Worm (Caenorhabditis elegans) whole organism, mixed stage, embryonic: ENCODE measurements around the gene nid-1.

Source experiments
- M03D4.4 ChIP-seq: sonication (generic microtip); optimal IDR thresholded peaks from 2 replicates; lab custom pipeline; 2017; ENCODE audit warnings: mild to moderate bottlenecking, missing genetic modification characterization, missing compliant biosample characterization
- blmp-1 ChIP-seq: fragments of 150-350 bp; optimal IDR thresholded peaks from 2 replicates; lab custom pipeline; 2014; ENCODE audit warnings: missing biosample characterization, missing genetic modification characterization
- ceh-39 ChIP-seq: fragments of 150-350 bp; optimal IDR thresholded peaks from 2 replicates; lab custom pipeline; 2014; ENCODE audit warnings: missing biosample characterization, missing genetic modification characterization
- ceh-43 ChIP-seq: fragments of 200-800 bp; sonication (Bioruptor generic); optimal IDR thresholded peaks from 2 replicates; lab custom pipeline; 2018; ENCODE audit warnings: mild to moderate bottlenecking, missing genetic modification characterization, moderate library complexity, missing compliant biosample characterization
- ceh-83 ChIP-seq: fragments of 200-800 bp; sonication (Bioruptor generic); optimal IDR thresholded peaks from 2 replicates; lab custom pipeline; 2018; ENCODE audit warnings: mild to moderate bottlenecking, missing genetic modification characterization, missing compliant biosample characterization
- ces-1 ChIP-seq: fragments of 150-350 bp; optimal IDR thresholded peaks from 2 replicates; lab custom pipeline; 2014; ENCODE audit warnings: missing biosample characterization, missing genetic modification reagents, missing genetic modification characterization
- cnd-1 ChIP-seq: fragments of 200-800 bp; sonication (Bioruptor generic); optimal IDR thresholded peaks from 2 replicates; lab custom pipeline; 2018; ENCODE audit warnings: mild to moderate bottlenecking, missing genetic modification characterization, missing compliant biosample characterization
- drap-1 ChIP-seq: fragments of 200-800 bp; sonication (Bioruptor generic); optimal IDR thresholded peaks from 3 replicates; lab custom pipeline; 2018; ENCODE audit warnings: mild to moderate bottlenecking, missing genetic modification characterization, missing compliant biosample characterization
- flh-1 ChIP-seq: fragments of 200-800 bp; sonication (Bioruptor generic); optimal IDR thresholded peaks from 2 replicates; lab custom pipeline; 2018; ENCODE audit warnings: mild to moderate bottlenecking, missing genetic modification characterization, moderate library complexity, missing compliant biosample characterization
- ham-2 ChIP-seq: fragments of 200-800 bp; sonication (Bioruptor generic); optimal IDR thresholded peaks from 2 replicates; lab custom pipeline; 2018; ENCODE audit warnings: mild to moderate bottlenecking, missing genetic modification characterization, missing compliant biosample characterization
- lin-13 ChIP-seq: fragments of 150-350 bp; optimal IDR thresholded peaks from 2 replicates; lab custom pipeline; 2014; ENCODE audit warnings: missing biosample characterization, missing genetic modification characterization
- lsy-2 ChIP-seq: fragments of 150-350 bp; optimal IDR thresholded peaks from 2 replicates; lab custom pipeline; 2014; ENCODE audit warnings: missing biosample characterization, missing genetic modification characterization
- mab-5 ChIP-seq: fragments of 150-350 bp; optimal IDR thresholded peaks from 2 replicates; lab custom pipeline; 2014; ENCODE audit warnings: missing biosample characterization, missing genetic modification characterization
- mep-1 ChIP-seq: fragments of 150-350 bp; optimal IDR thresholded peaks from 2 replicates; lab custom pipeline; 2017; ENCODE audit warnings: missing biosample characterization, missing genetic modification reagents, missing genetic modification characterization, inconsistent platforms
- mls-2 ChIP-seq: sonication (generic microtip); optimal IDR thresholded peaks from 2 replicates; lab custom pipeline; 2016; ENCODE audit warnings: mild to moderate bottlenecking, missing genetic modification characterization, moderate library complexity, missing compliant biosample characterization
- nhr-12 ChIP-seq: fragments of 150-350 bp; optimal IDR thresholded peaks from 2 replicates; lab custom pipeline; 2014; ENCODE audit warnings: missing biosample characterization, missing genetic modification characterization
- nhr-2 ChIP-seq: fragments of 150-350 bp; optimal IDR thresholded peaks from 2 replicates; lab custom pipeline; 2014; ENCODE audit warnings: missing biosample characterization, missing genetic modification characterization
- nhr-237 ChIP-seq: fragments of 150-350 bp; optimal IDR thresholded peaks from 2 replicates; lab custom pipeline; 2014; ENCODE audit warnings: missing biosample characterization, missing genetic modification characterization
- nhr-28 ChIP-seq: fragments of 150-350 bp; optimal IDR thresholded peaks from 2 replicates; lab custom pipeline; 2014; ENCODE audit warnings: missing biosample characterization, missing genetic modification characterization
- sem-2 ChIP-seq: fragments of 200-800 bp; sonication (Bioruptor generic); optimal IDR thresholded peaks from 2 replicates; lab custom pipeline; 2018; ENCODE audit warnings: mild to moderate bottlenecking, missing genetic modification characterization, missing compliant biosample characterization
- snpc-4 ChIP-seq: fragments of 150-350 bp; optimal IDR thresholded peaks from 2 replicates; lab custom pipeline; 2014; ENCODE audit warnings: missing biosample characterization, missing genetic modification characterization
- sptf-1 ChIP-seq: sonication (generic microtip); optimal IDR thresholded peaks from 2 replicates; lab custom pipeline; 2017; ENCODE audit warnings: mild to moderate bottlenecking, missing genetic modification characterization, moderate library complexity, missing compliant biosample characterization
- tbx-8 ChIP-seq: fragments of 200-800 bp; sonication (Bioruptor generic); optimal IDR thresholded peaks from 2 replicates; lab custom pipeline; 2018; ENCODE audit warnings: mild to moderate bottlenecking, missing genetic modification characterization, moderate library complexity, missing compliant biosample characterization
- unc-120 ChIP-seq: sonication (generic microtip); optimal IDR thresholded peaks from 2 replicates; lab custom pipeline; 2017; ENCODE audit warnings: missing genetic modification characterization, missing compliant biosample characterization; ENCODE audit not compliant: poor library complexity, severe bottlenecking
- unc-62 ChIP-seq: fragments of 150-350 bp; optimal IDR thresholded peaks from 2 replicates; lab custom pipeline; 2014; ENCODE audit warnings: missing biosample characterization, missing genetic modification reagents, missing genetic modification characterization
- zip-8 ChIP-seq: fragments of 150-350 bp; optimal IDR thresholded peaks from 2 replicates; lab custom pipeline; 2014; ENCODE audit warnings: missing biosample characterization, missing genetic modification characterization
- ztf-11 ChIP-seq: fragments of 150-350 bp; optimal IDR thresholded peaks from 2 replicates; lab custom pipeline; 2014; ENCODE audit warnings: missing biosample characterization, missing genetic modification characterization

nid-1 gene

DNA sequence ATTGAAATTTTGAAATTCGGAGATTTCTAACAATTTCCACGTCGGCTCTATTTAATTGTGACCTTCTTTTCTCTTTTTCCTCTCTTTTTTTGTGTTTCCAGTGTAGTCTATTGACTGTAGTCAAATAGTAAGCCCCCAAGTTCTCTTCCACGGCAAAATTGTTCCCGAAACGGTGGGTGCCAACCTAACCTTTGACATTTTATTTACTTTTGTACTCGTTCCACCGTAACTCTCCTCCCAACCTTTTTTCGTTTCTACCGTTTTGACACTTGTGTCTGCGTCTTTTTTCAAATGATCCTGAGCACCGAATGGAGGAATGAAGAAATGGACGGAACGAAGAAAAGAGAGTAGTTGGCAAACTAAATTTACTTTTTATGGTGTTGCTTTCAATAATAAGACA, 39.2 kb upstream of the nid-1 start:
- TF ChIP-seq mls-2 (tag; lab: Kevin White, UChicago) (no peak), ceh-39 (tag; lab: Kevin White, UChicago) (no peak)

DNA sequence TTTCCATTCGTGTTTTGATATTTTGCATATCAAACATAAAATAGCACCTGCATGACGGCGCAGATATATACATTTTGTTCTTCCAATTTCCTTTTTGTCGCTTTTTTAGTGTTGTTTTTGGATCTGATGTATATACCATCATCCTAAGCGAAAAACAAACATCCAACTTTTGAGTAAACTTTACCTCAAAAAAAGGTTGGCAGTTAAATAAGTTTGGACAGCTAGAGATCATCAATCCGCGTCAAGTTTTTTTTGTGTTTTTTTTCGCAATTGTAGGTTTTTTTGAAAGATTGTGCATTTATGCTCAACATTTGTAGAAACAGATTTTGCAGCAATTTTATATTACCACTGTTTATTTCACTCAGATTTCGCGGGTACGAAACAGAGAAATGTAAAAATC, 38.2 kb upstream of the nid-1 start, which contains the start of gene bus-19:
Gene bus-19 (plus strand): TSS at position 301 of the 400 bp plus-strand sequence.
- TF ChIP-seq ztf-11 (tag; lab: Kevin White, UChicago): no peak
- no peak for TF ChIP-seq nhr-12 (tag; lab: Kevin White, UChicago)
- TF ChIP-seq snpc-4 (tag; lab: Kevin White, UChicago): no peak
- TF ChIP-seq sptf-1 (tag; lab: Kevin White, UChicago): no peak
- no peak for TF ChIP-seq lsy-2 (tag; lab: Kevin White, UChicago)
- TF ChIP-seq nhr-28 (tag; lab: Kevin White, UChicago): no peak
- TF ChIP-seq mab-5 (tag; lab: Kevin White, UChicago): no peak
- TF ChIP-seq ces-1 (GFP tag; lab: Kevin White, UChicago): no peak
- no peak for TF ChIP-seq tbx-8 (GFP tag; lab: Kevin White, UChicago)
- no peak for TF ChIP-seq flh-1 (GFP tag; lab: Kevin White, UChicago)
- TF ChIP-seq nhr-237 (tag; lab: Kevin White, UChicago): no peak
- TF ChIP-seq mep-1 (tag; lab: Kevin White, UChicago): no peak
- TF ChIP-seq ham-2 (GFP tag; lab: Kevin White, UChicago): no peak
- no peak for TF ChIP-seq unc-120 (tag; lab: Kevin White, UChicago)

DNA sequence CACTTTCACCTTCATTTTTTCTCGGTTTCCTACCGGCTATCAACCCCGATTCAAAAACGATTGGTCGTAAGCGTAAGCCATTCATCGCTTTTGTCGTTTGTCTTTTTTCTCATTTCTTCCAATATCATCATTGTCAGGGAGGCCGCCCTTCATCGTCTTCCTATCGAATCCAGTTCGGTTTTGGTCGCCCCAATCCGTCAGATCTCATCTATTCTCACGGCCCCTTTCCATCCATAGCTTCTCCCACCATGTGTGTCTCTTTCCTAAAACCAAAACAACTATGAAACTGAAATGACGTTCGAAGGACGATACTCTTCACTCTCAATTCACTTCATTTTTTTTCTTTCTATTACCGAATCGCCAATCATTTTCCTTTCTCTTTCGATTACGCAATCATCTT, 34.1 kb upstream of the nid-1 start:
- TF ChIP-seq blmp-1 (tag; lab: Kevin White, UChicago): peak; percentile 75
- no peak for TF ChIP-seq nhr-28 (tag; lab: Kevin White, UChicago)
- TF ChIP-seq ceh-43 (GFP tag; lab: Kevin White, UChicago): no peak
- no peak for TF ChIP-seq ceh-83 (GFP tag; lab: Kevin White, UChicago)
- no peak for TF ChIP-seq drap-1
- TF ChIP-seq snpc-4 (tag; lab: Kevin White, UChicago): no peak
- TF ChIP-seq, all 35 proteins: peak for 1

DNA sequence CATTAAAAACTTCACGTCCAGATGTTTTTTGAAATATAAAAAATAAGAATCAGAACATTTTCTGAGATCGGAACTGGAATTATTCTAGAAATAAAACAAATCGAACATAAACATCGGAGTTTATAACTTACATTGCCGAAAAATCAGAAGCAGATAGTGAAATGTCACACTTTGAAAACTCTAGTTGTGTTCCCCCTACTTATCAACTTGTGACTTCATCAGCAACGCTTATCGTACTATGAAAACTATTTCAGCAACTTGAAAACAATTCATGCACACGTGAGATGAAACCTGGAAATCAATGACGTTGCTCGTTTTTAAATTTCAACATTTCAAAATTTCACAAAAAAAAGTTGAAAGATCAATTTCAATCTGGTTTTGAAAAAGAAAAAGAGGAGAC, 33.2 kb upstream of the nid-1 start:
- no peak for TF ChIP-seq blmp-1 (tag; lab: Kevin White, UChicago)
- TF ChIP-seq unc-62 (GFP tag; lab: Kevin White, UChicago): no peak
- no peak for TF ChIP-seq sem-2 (GFP tag; lab: Kevin White, UChicago)
- TF ChIP-seq lsy-2 (tag; lab: Kevin White, UChicago): no peak
- no peak for TF ChIP-seq zip-8

DNA sequence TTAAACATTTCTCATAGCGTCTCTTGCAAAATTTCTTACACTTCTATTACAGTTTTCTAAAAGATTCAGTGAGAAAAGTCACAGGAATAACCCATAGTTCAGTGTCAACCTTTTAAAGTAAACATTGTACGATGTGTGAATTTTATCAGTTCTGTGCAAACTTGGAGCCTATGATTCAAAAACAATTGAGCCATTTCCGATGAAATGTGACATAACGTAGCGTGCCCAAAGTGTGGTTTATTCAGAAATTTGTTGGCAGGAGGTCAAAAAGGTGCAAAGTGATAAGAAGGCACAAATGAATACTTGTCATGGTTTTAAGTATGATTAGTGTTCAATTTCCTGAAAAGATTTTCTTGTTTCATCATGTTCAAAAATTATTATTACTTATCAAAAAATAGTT, 32.3 kb upstream of the nid-1 start:
- no peak for TF ChIP-seq nhr-12 (tag; lab: Kevin White, UChicago)
- no peak for TF ChIP-seq zip-8
- TF ChIP-seq ham-2 (GFP tag; lab: Kevin White, UChicago): no peak
- no peak for TF ChIP-seq cnd-1 (tag; lab: Kevin White, UChicago)
- no peak for TF ChIP-seq mep-1 (tag; lab: Kevin White, UChicago)
- TF ChIP-seq ceh-83 (GFP tag; lab: Kevin White, UChicago): no peak
- TF ChIP-seq lsy-2 (tag; lab: Kevin White, UChicago): no peak
- TF ChIP-seq flh-1 (GFP tag; lab: Kevin White, UChicago): no peak
- TF ChIP-seq mab-5 (tag; lab: Kevin White, UChicago): no peak
- no peak for TF ChIP-seq snpc-4 (tag; lab: Kevin White, UChicago)
- no peak for TF ChIP-seq nhr-2 (tag; lab: Kevin White, UChicago)
- TF ChIP-seq ceh-43 (GFP tag; lab: Kevin White, UChicago): no peak
- TF ChIP-seq mls-2 (tag; lab: Kevin White, UChicago): no peak

DNA sequence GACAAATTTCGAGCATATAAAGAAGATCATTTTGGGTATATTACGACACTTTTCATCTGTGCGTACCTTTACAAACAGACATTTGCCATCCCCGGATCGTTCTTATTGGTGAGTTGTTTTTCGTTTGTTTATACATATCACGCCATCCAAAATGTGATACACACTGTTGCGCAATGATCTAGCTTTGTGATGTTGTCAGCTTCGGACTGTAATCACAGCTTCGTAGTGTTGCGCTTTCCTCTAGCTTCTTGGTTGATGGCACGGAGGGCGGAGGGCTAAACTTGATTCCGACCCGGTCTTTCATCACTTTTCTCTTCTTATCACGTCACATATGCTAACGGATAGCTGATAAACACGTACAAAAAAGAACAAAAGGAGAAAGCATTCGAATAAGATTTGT, 30.6 kb upstream of the nid-1 start:
- TF ChIP-seq mab-5 (tag; lab: Kevin White, UChicago) (no peak), zip-8 (peak; percentile 79)

DNA sequence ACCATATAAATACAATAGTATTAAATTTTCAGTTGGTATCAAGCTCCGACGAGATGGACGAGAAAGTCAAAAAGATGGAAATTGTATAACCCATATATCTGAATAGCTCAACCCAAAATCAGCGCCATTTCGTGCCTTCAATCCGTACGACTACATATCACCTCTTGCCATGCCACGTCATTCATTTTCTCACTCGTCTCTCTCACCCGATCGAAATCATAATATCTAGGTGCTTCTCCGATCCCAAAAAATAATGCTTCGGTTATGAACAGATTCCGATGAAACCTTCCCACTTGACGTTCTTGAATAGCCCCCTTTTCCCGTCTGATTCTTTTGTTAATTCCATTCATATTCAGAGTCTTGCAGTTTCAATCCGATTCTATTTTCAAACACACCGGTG, 28.5 kb upstream of the nid-1 start:
- TF ChIP-seq ceh-43 (GFP tag; lab: Kevin White, UChicago) (no peak), zip-8 (no peak), flh-1 (GFP tag; lab: Kevin White, UChicago) (no peak), mep-1 (tag; lab: Kevin White, UChicago) (no peak), ham-2 (GFP tag; lab: Kevin White, UChicago) (no peak), lin-13 (no peak), nhr-237 (tag; lab: Kevin White, UChicago) (no peak), sptf-1 (tag; lab: Kevin White, UChicago) (no peak), lsy-2 (tag; lab: Kevin White, UChicago) (no peak), M03D4.4 (tag; lab: Kevin White, UChicago) (no peak), nhr-12 (tag; lab: Kevin White, UChicago) (no peak), unc-62 (GFP tag; lab: Kevin White, UChicago) (no peak), snpc-4 (tag; lab: Kevin White, UChicago) (no peak), unc-120 (tag; lab: Kevin White, UChicago) (no peak), ceh-83 (GFP tag; lab: Kevin White, UChicago) (no peak), ztf-11 (tag; lab: Kevin White, UChicago) (no peak), nhr-28 (tag; lab: Kevin White, UChicago) (no peak)
